Worm (Caenorhabditis elegans): ENCODE measurements around the gene qns-1.

ce11 chrIV:10174328-10174727 is 44.8 kb downstream of the qns-1 start, which contains the start of gene pxf-1:
- TF ChIP-seq W03F9.2 (tag; optimal IDR thresholded peaks at IDR 0.05) (no peak), dao-5 (tag; optimal IDR thresholded peaks at IDR 0.05) (no peak)
